Worm (Caenorhabditis elegans) whole organism, L2 larva: ENCODE results near the gene hint-3.

Source experiments
- alr-1 ChIP-seq: fragments of 150-350 bp; optimal IDR thresholded peaks from 2 replicates; lab custom pipeline; 2014; ENCODE audit warnings: missing biosample characterization, missing genetic modification characterization
- aly-2 ChIP-seq: fragments of 150-350 bp; optimal IDR thresholded peaks from 2 replicates; lab custom pipeline; 2014; ENCODE audit warnings: missing biosample characterization, missing genetic modification characterization
- ama-1 ChIP-seq: fragments of 150-350 bp; optimal IDR thresholded peaks from 2 replicates; lab custom pipeline; 2018; ENCODE audit warnings: inconsistent platforms
- egl-27 ChIP-seq: sonication (generic microtip); optimal IDR thresholded peaks from 3 replicates; lab custom pipeline; 2017; ENCODE audit warnings: missing biosample characterization, missing genetic modification reagents, missing genetic modification characterization
- elt-1 ChIP-seq: fragments of 150-350 bp; optimal IDR thresholded peaks from 2 replicates; lab custom pipeline; 2014; ENCODE audit warnings: missing biosample characterization, missing genetic modification characterization
- lsy-2 ChIP-seq, 2 experiments: fragments of 150-350 bp in 1 of 2; sonication (generic microtip) in 1 of 2; optimal IDR thresholded peaks; 2 replicates each; lab custom pipeline; 2014 to 2017; ENCODE audit warnings: missing biosample characterization in 2 of 2, missing genetic modification characterization in 2 of 2
- mdl-1 ChIP-seq, 2 experiments: fragments of 150-350 bp in 1 of 2; sonication (generic microtip) in 1 of 2; optimal IDR thresholded peaks; 2 replicates each; lab custom pipeline; 2017; ENCODE audit warnings: missing biosample characterization in 2 of 2, missing genetic modification characterization in 2 of 2
- nhr-23 ChIP-seq: fragments of 150-350 bp; optimal IDR thresholded peaks from 2 replicates; lab custom pipeline; 2014; ENCODE audit warnings: missing biosample characterization, missing genetic modification reagents, missing genetic modification characterization
- nhr-237 ChIP-seq: fragments of 150-350 bp; optimal IDR thresholded peaks from 2 replicates; lab custom pipeline; 2014; ENCODE audit warnings: missing biosample characterization, missing genetic modification characterization
- nhr-25 ChIP-seq: fragments of 150-350 bp; sonication (generic microtip); optimal IDR thresholded peaks from 3 replicates; lab custom pipeline; 2014; ENCODE audit warnings: missing biosample characterization, missing genetic modification characterization
- unc-55 ChIP-seq: fragments of 150-350 bp; sonication (generic microtip); optimal IDR thresholded peaks from 3 replicates; lab custom pipeline; 2014; ENCODE audit warnings: missing biosample characterization, missing genetic modification reagents, missing genetic modification characterization
- zag-1 ChIP-seq: fragments of 150-350 bp; optimal IDR thresholded peaks from 2 replicates; lab custom pipeline; 2014; ENCODE audit warnings: missing biosample characterization, missing genetic modification characterization
- ztf-11 ChIP-seq: sonication (generic microtip); optimal IDR thresholded peaks from 2 replicates; lab custom pipeline; 2017; ENCODE audit warnings: missing biosample characterization, missing genetic modification characterization
- ztf-4 ChIP-seq: fragments of 150-350 bp; optimal IDR thresholded peaks from 2 replicates; lab custom pipeline; 2014; ENCODE audit warnings: missing biosample characterization, missing genetic modification characterization

- TF ChIP-seq unc-55 (GFP tag; lab: Kevin White, UChicago), result no peak
- no peak for TF ChIP-seq ztf-4
- no peak for TF ChIP-seq aly-2 (tag; lab: Kevin White, UChicago)
- TF ChIP-seq mdl-1 (tag; optimal IDR thresholded peaks at IDR 0.05; lab: Kevin White, UChicago), result no peak
- no peak for TF ChIP-seq elt-1 (tag; lab: Kevin White, UChicago)
- TF ChIP-seq alr-1 (tag; lab: Kevin White, UChicago), result no peak
- no peak for TF ChIP-seq ztf-11
- TF ChIP-seq nhr-237, result no peak
- TF ChIP-seq egl-27 (tag; lab: Kevin White, UChicago), result no peak
- no peak for TF ChIP-seq nhr-23 (tag; lab: Kevin White, UChicago)
- no peak for TF ChIP-seq ama-1 (lab: Kevin White, UChicago)
- TF ChIP-seq zag-1 (tag; lab: Kevin White, UChicago), result no peak
- no peak for TF ChIP-seq lsy-2 (tag; optimal IDR thresholded peaks at IDR 0.05; lab: Kevin White, UChicago)
- TF ChIP-seq nhr-25 (tag; lab: Kevin White, UChicago), result no peak
Observed at ce11 chrV:7785885-7786284, 25.6 kb downstream of the hint-3 start.
